Worm (Caenorhabditis elegans): ENCODE data around the gene F01G10.10.

Gene F01G10.10

ce11 chrIV:10252350-10252792 lies 6.4 kb downstream of the F01G10.10 start (continued):
- TF ChIP-seq zag-1 (tag; optimal IDR thresholded peaks at IDR 0.05) (peak; percentile 87), crh-2 (tag; optimal IDR thresholded peaks at IDR 0.05) (peak; percentile 100)

- no peak for TF ChIP-seq C34F6.9 (tag; optimal IDR thresholded peaks at IDR 0.05)
- TF ChIP-seq aly-2 (tag; optimal IDR thresholded peaks at IDR 0.05): no peak
- TF ChIP-seq ceh-82 (tag; optimal IDR thresholded peaks at IDR 0.05): no peak
- TF ChIP-seq sma-9 (GFP tag; optimal IDR thresholded peaks at IDR 0.05): peak; percentile 3
- no peak for TF ChIP-seq sma-9 (tag; optimal IDR thresholded peaks at IDR 0.05)
- TF ChIP-seq crh-2 (tag; optimal IDR thresholded peaks at IDR 0.05): peak; percentile 50
- TF ChIP-seq fos-1 (tag; optimal IDR thresholded peaks at IDR 0.05): peak; percentile 13
- no peak for TF ChIP-seq mdl-1 (tag; optimal IDR thresholded peaks at IDR 0.05)
- TF ChIP-seq lin-13 (GFP tag; optimal IDR thresholded peaks at IDR 0.05): no peak
- TF ChIP-seq ZK546.5 (tag; optimal IDR thresholded peaks at IDR 0.05): no peak
- TF ChIP-seq peb-1 (tag; optimal IDR thresholded peaks at IDR 0.05): no peak
- TF ChIP-seq elt-3 (tag; optimal IDR thresholded peaks at IDR 0.05): no peak
- TF ChIP-seq nhr-23 (tag; optimal IDR thresholded peaks at IDR 0.05): no peak
- TF ChIP-seq sem-4 (tag; optimal IDR thresholded peaks at IDR 0.05): no peak
- TF ChIP-seq lsy-2 (tag; optimal IDR thresholded peaks at IDR 0.05): peak in 1 of 2 experiments; percentile 8
Measured at ce11 chrIV:10252886-10253639, 7.1 kb downstream of the F01G10.10 start.

ce11 chrIV:10259557-10259956 lies 13.6 kb downstream of the F01G10.10 start, which contains the start of gene F01G10.9:
TSS of gene F01G10.9 (minus strand) at chrIV:10259657.
- TF ChIP-seq nhr-6 (tag; optimal IDR thresholded peaks at IDR 0.05) (no peak), Y55F3AM.14 (GFP tag; optimal IDR thresholded peaks at IDR 0.05) (no peak)

DNA sequence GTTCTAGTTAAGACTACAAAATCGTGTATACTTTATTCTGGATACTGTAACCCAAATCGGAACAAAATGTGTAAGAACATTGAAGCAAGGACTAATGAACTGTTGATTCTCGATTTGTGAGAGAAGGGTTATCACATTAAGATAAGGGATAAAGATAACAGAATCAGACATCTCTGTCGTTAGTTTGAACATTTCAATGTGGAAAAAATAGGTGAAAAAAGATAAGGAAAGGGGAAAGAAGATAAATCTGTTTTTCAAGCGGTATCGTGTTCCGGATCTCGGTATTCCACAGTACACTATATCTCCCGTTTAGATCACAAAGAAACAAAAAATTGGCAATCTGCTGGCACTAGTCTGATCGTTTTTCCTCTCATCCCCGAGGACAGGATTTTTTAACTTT lies 15.1 kb downstream of the F01G10.10 start:
- TF ChIP-seq sma-9 (GFP tag; optimal IDR thresholded peaks at IDR 0.05) (peak; percentile 49), sma-9 (tag; optimal IDR thresholded peaks at IDR 0.05) (no peak), ZK546.5 (tag; optimal IDR thresholded peaks at IDR 0.05) (no peak), egl-27 (tag; optimal IDR thresholded peaks at IDR 0.05) (peak; percentile 46), fos-1 (tag; optimal IDR thresholded peaks at IDR 0.05) (peak; percentile 7), nhr-77 (tag; optimal IDR thresholded peaks at IDR 0.05) (no peak), lsy-2 (tag; optimal IDR thresholded peaks at IDR 0.05) (peak in 1 of 2 experiments; percentile 25), sem-4 (tag; optimal IDR thresholded peaks at IDR 0.05) (no peak), nhr-21 (tag; optimal IDR thresholded peaks at IDR 0.05) (peak; percentile 63), blmp-1 (tag; optimal IDR thresholded peaks at IDR 0.05; ENCODE audit: insufficient read depth) (peak; percentile 19), ztf-1 (GFP tag; conservative IDR thresholded peaks at IDR 0.05) (no peak), unc-62 (GFP tag; optimal IDR thresholded peaks at IDR 0.05) (no peak), zag-1 (tag; optimal IDR thresholded peaks at IDR 0.05) (no peak), unc-39 (tag; optimal IDR thresholded peaks at IDR 0.05) (no peak), lin-39 (tag; optimal IDR thresholded peaks at IDR 0.05) (no peak), ama-1 (optimal IDR thresholded peaks at IDR 0.05) (no peak), elt-1 (tag; optimal IDR thresholded peaks at IDR 0.05) (peak; percentile 86), Y55F3AM.14 (GFP tag; optimal IDR thresholded peaks at IDR 0.05) (no peak), snpc-4 (tag; optimal IDR thresholded peaks at IDR 0.05) (no peak), nhr-129 (tag; optimal IDR thresholded peaks at IDR 0.05) (no peak), R02D3.7 (tag; optimal IDR thresholded peaks at IDR 0.05) (no peak), crh-2 (tag; optimal IDR thresholded peaks at IDR 0.05) (no peak), peb-1 (tag; optimal IDR thresholded peaks at IDR 0.05) (no peak), ceh-16 (tag; optimal IDR thresholded peaks at IDR 0.05) (peak; percentile 5)

DNA sequence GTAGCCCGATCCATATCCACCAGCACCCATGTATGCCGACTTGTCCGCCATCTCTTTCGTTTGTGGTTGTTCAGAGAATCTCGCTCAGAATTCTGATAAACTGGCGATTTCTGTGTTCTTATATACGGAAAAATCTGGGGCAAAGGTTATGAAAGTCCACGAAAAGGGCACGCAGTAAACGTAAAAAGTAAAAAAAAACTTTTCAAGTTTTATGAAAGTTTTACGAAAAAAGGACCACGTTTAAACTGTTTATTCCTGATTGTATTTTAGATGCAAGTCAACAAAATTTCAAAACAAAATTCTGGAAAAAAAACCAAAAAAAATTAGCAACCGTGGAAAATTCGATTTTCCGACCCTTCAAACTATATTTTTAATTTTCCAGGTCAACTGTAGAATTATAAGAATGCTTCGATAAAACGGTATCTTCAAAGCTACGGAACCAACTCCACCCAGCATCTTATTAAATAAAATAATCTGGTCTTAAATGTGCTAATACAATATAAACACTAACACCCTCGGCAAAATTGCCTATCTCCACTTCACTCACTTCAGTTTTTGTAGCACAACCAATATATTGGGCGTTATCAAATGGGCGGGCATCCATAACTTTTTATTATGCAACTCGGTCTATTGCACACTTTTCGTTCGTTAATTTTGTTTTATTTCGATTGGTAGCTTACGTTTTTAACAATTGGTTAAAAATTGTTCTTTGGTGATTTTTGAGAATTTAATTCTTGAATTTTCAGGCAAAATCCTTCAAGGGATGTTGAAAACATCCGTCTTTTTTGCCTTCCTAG lies 23.4 kb downstream of the F01G10.10 start, which contains the start of the genes nspd-7 and Y43C5A.2:
nspd-7 (minus strand) TSS at position 51 of the 797 bp plus-strand sequence.
Y43C5A.2 (plus strand) TSS at position 747 of the 797 bp plus-strand sequence.
- TF ChIP-seq nhr-11 (tag; optimal IDR thresholded peaks at IDR 0.05): no peak
- no peak for TF ChIP-seq ama-1 (optimal IDR thresholded peaks at IDR 0.05)
- no peak for TF ChIP-seq R02D3.7 (tag; optimal IDR thresholded peaks at IDR 0.05)
- peak; percentile 9 for TF ChIP-seq crh-2 (tag; optimal IDR thresholded peaks at IDR 0.05)
- TF ChIP-seq nhr-21 (tag; optimal IDR thresholded peaks at IDR 0.05): no peak

Measured in whole organism, L2 larva.